Worm (Caenorhabditis elegans) whole organism, mixed stage, embryonic: ENCODE measurements around the gene F26G1.3.

Source experiments
- M03D4.4 ChIP-seq: sonication (generic microtip); optimal IDR thresholded peaks from 2 replicates; lab custom pipeline; 2017; ENCODE audit warnings: mild to moderate bottlenecking, missing genetic modification characterization, missing compliant biosample characterization
- drap-1 ChIP-seq: fragments of 200-800 bp; sonication (Bioruptor generic); optimal IDR thresholded peaks from 3 replicates; lab custom pipeline; 2018; ENCODE audit warnings: mild to moderate bottlenecking, missing genetic modification characterization, missing compliant biosample characterization
- elt-1 ChIP-seq: sonication (generic microtip); optimal IDR thresholded peaks from 2 replicates; lab custom pipeline; 2017; ENCODE audit warnings: missing genetic modification characterization, mild to moderate bottlenecking, missing compliant biosample characterization, antibody characterized with exemption, moderate library complexity, borderline replicate concordance; ENCODE audit not compliant: insufficient read depth
- lin-13 ChIP-seq: fragments of 150-350 bp; optimal IDR thresholded peaks from 2 replicates; lab custom pipeline; 2014; ENCODE audit warnings: missing biosample characterization, missing genetic modification characterization
- mep-1 ChIP-seq: fragments of 150-350 bp; optimal IDR thresholded peaks from 2 replicates; lab custom pipeline; 2017; ENCODE audit warnings: missing biosample characterization, missing genetic modification reagents, missing genetic modification characterization, inconsistent platforms
- nhr-12 ChIP-seq: fragments of 150-350 bp; optimal IDR thresholded peaks from 2 replicates; lab custom pipeline; 2014; ENCODE audit warnings: missing biosample characterization, missing genetic modification characterization
- nhr-76 ChIP-seq: sonication (generic microtip); optimal IDR thresholded peaks from 2 replicates; lab custom pipeline; 2017; ENCODE audit warnings: missing biosample characterization, missing genetic modification characterization
- pha-4 ChIP-seq: fragments of 150-350 bp; optimal IDR thresholded peaks from 2 replicates; lab custom pipeline; 2018; ENCODE audit warnings: missing biosample characterization, missing genetic modification reagents, missing genetic modification characterization
- sptf-1 ChIP-seq: sonication (generic microtip); optimal IDR thresholded peaks from 2 replicates; lab custom pipeline; 2017; ENCODE audit warnings: mild to moderate bottlenecking, missing genetic modification characterization, moderate library complexity, missing compliant biosample characterization

DNA sequence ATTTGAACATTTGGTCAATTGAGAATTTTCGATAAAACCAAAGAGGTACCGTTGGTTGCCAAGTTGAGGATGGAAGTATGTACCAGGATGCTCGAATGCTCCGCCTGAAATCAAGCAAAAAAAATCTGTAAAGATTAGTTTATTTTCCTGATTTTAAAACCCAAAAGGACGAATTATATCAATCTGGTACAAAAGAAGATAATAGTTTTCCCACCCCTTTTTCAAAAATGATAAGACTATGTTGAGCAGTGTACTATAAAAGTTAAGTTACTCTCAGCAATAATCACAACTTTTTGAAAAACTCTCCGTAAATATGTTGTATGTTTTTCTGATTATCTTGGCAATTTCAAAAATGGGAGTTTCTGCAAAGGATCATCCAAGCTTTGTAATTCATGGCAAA, at the start of gene F26G1.3:
- TF ChIP-seq nhr-76 (tag; lab: Kevin White, UChicago) (no peak), sptf-1 (no peak), elt-1 (tag; lab: Kevin White, UChicago) (no peak), pha-4 (tag; lab: Kevin White, UChicago) (no peak), M03D4.4 (no peak), nhr-12 (no peak), mep-1 (no peak), drap-1 (GFP tag; lab: Kevin White, UChicago) (no peak), lin-13 (tag; lab: Kevin White, UChicago) (no peak)
